Worm (Caenorhabditis elegans): Measurements from ENCODE around the gene F37B12.1.

DNA sequence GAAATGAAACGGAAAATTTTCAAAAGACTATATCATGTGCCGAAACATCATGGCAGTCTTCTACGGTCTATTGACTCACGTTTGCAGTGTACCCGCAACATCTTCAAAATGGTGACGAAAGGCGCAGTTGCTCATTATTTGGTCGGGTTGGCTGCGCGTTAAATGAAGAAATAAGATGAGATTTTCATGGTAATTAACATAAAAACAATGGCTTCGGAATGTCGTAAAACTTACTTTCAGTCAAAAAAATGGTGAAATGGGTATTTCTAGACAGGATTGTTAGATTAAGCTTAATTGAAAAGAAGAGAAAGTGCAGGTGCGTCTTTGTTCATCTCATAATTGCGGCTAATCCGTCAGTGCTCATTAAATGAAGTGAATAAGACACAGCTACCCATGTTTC, 24.5 kb upstream of the F37B12.1 start, which contains the start of gene T24B8.7:
- TF ChIP-seq nhr-12 (tag; optimal IDR thresholded peaks at IDR 0.05): no peak
- TF ChIP-seq unc-39 (tag; optimal IDR thresholded peaks at IDR 0.05): no peak
- TF ChIP-seq elt-3 (tag; optimal IDR thresholded peaks at IDR 0.05): no peak
- no peak for TF ChIP-seq ztf-11 (tag; optimal IDR thresholded peaks at IDR 0.05)
